Worm (Caenorhabditis elegans) whole organism, L1 larva: ENCODE data around the gene VW02B12L.2.

ENCODE experiments used
- hlh-4 ChIP-seq: sonication (generic microtip); optimal IDR thresholded peaks from 2 replicates; lab custom pipeline; 2016; ENCODE audit warnings: mild to moderate bottlenecking, missing genetic modification characterization, missing compliant biosample characterization
- lin-39 ChIP-seq: fragments of 150-350 bp; optimal IDR thresholded peaks from 2 replicates; lab custom pipeline; 2014; ENCODE audit warnings: missing biosample characterization, missing genetic modification reagents, missing genetic modification characterization
- nhr-11 ChIP-seq: fragments of 150-350 bp; optimal IDR thresholded peaks from 2 replicates; lab custom pipeline; 2014; ENCODE audit warnings: missing biosample characterization, missing genetic modification characterization
- nhr-12 ChIP-seq: sonication (generic microtip); optimal IDR thresholded peaks from 2 replicates; lab custom pipeline; 2017; ENCODE audit warnings: missing biosample characterization, missing genetic modification characterization
- rnt-1 ChIP-seq: sonication (generic microtip); optimal IDR thresholded peaks from 2 replicates; lab custom pipeline; 2016; ENCODE audit warnings: mild to moderate bottlenecking, missing genetic modification characterization, moderate library complexity, missing compliant biosample characterization
- skn-1 ChIP-seq: fragments of 150-350 bp; optimal IDR thresholded peaks from 2 replicates; lab custom pipeline; 2014; ENCODE audit warnings: missing biosample characterization, missing genetic modification characterization
- ztf-11 ChIP-seq, 2 experiments: sonication (generic microtip); optimal IDR thresholded peaks; 2 replicates each; lab custom pipeline; 2016 to 2017; ENCODE audit warnings: missing genetic modification characterization in 2 of 2, missing biosample characterization in 1 of 2, missing compliant biosample characterization in 1 of 2

DNA sequence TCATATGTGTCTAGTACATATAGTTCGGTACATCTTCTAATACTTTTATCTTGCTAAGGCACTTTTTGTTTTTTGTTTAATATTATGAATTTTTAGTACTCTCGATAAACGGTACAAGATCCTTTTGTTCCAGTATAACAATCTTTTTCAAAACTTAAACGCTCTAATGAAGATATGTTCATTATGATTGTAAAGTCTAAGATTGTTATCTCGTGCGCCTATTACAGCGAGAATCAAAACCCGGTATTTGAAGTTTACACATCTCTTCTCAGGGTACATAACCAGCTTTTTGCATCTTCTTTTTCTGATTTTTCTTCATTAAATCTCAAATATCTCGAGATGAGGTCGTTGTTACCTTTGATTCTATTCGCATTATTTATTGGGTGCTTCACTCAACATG lies 47.9 kb upstream of the VW02B12L.2 start, which contains the start of gene B0334.13:
- TF ChIP-seq nhr-12 (tag; lab: Kevin White, UChicago) (no peak), hlh-4 (tag; lab: Kevin White, UChicago) (no peak), rnt-1 (tag; lab: Kevin White, UChicago) (no peak), skn-1 (tag; lab: Kevin White, UChicago) (no peak), ztf-11 (tag; optimal IDR thresholded peaks at IDR 0.05; lab: Kevin White, UChicago) (no peak), nhr-11 (no peak), lin-39 (no peak)
